Fruit fly (Drosophila melanogaster) whole organism, embryonic: ENCODE data around the gene CG14424.

ENCODE experiments used
- Adf1 ChIP-seq: fragments of 200-800 bp; sonication (Bioruptor generic); IDR thresholded peaks from 2 replicates; pipeline ENCODE4 v1.3.6; 2022; ENCODE audit warnings: missing biosample characterization, missing genetic modification characterization
- Awh ChIP-seq: fragments of 200-800 bp; sonication (Bioruptor generic); IDR thresholded peaks from 2 replicates; pipeline ENCODE4, ENCODE4 v1.3.6; 2022; ENCODE audit warnings: missing biosample characterization, missing genetic modification characterization
- CG10431 ChIP-seq: fragments of 200-800 bp; sonication (Bioruptor generic); optimal IDR thresholded peaks from 3 replicates; lab custom pipeline; 2018; ENCODE audit warnings: missing biosample characterization, mild to moderate bottlenecking, missing genetic modification characterization
- CG10979 ChIP-seq: fragments of 200-800 bp; sonication (Bioruptor generic); optimal IDR thresholded peaks from 2 replicates; lab custom pipeline; 2018; ENCODE audit warnings: missing biosample characterization, mild to moderate bottlenecking, missing genetic modification characterization, moderate library complexity
- CG12744 ChIP-seq: fragments of 200-800 bp; sonication (Bioruptor generic); optimal IDR thresholded peaks from 2 replicates; lab custom pipeline; 2016; ENCODE audit warnings: missing biosample characterization, missing genetic modification characterization
- CG13424 ChIP-seq: fragments of 200-800 bp; sonication (Bioruptor generic); optimal IDR thresholded peaks from 2 replicates; lab custom pipeline; 2019; ENCODE audit warnings: missing biosample characterization, mild to moderate bottlenecking, missing genetic modification characterization, moderate library complexity
- CG14860 ChIP-seq: fragments of 200-800 bp; sonication (Bioruptor generic); IDR thresholded peaks from 3 replicates; pipeline ENCODE4 v1.3.6; 2022; ENCODE audit warnings: missing biosample characterization, missing genetic modification characterization; ENCODE audit not compliant: partially characterized antibody
- CG15269 ChIP-seq: fragments of 200-800 bp; sonication (Bioruptor generic); optimal IDR thresholded peaks from 2 replicates; lab custom pipeline; 2018; ENCODE audit warnings: missing biosample characterization, mild to moderate bottlenecking, missing genetic modification characterization, moderate library complexity
- CG16815 ChIP-seq: fragments of 200-800 bp; sonication (Bioruptor generic); optimal IDR thresholded peaks from 3 replicates; lab custom pipeline; 2017; ENCODE audit warnings: missing biosample characterization, mild to moderate bottlenecking, missing genetic modification characterization
- CG18619 ChIP-seq: fragments of 200-800 bp; sonication (Bioruptor generic); optimal IDR thresholded peaks from 3 replicates; lab custom pipeline; 2017; ENCODE audit warnings: missing biosample characterization, mild to moderate bottlenecking, missing genetic modification characterization
- CG2199 ChIP-seq: fragments of 200-800 bp; sonication (Bioruptor generic); IDR thresholded peaks from 3 replicates; pipeline ENCODE4 v1.3.6; 2022; ENCODE audit warnings: missing biosample characterization, missing genetic modification characterization
- CG3407 ChIP-seq: fragments of 200-800 bp; sonication (Bioruptor generic); optimal IDR thresholded peaks from 2 replicates; lab custom pipeline; 2018; ENCODE audit warnings: missing biosample characterization, mild to moderate bottlenecking, missing genetic modification characterization
- CG3995 ChIP-seq: fragments of 200-800 bp; sonication (Bioruptor generic); optimal IDR thresholded peaks from 3 replicates; lab custom pipeline; 2016; ENCODE audit warnings: missing biosample characterization, missing genetic modification characterization
- CG4360 ChIP-seq: fragments of 200-800 bp; sonication (Bioruptor generic); IDR thresholded peaks from 2 replicates; pipeline ENCODE4 v1.3.6; 2022; ENCODE audit warnings: missing biosample characterization, missing genetic modification characterization
- CG43689 ChIP-seq: fragments of 200-800 bp; sonication (Bioruptor generic); IDR thresholded peaks from 2 replicates; pipeline ENCODE4 v1.3.6; 2022; ENCODE audit warnings: missing biosample characterization, missing genetic modification characterization
- CG7745 ChIP-seq: fragments of 200-800 bp; sonication (Bioruptor generic); optimal IDR thresholded peaks from 2 replicates; lab custom pipeline; 2018; ENCODE audit warnings: missing biosample characterization, mild to moderate bottlenecking, missing genetic modification characterization, moderate library complexity
- CG8478 ChIP-seq: fragments of >200 bp; optimal IDR thresholded peaks from 2 replicates; lab custom pipeline; 2018
- CG9437 ChIP-seq: fragments of 200-800 bp; sonication (Bioruptor generic); optimal IDR thresholded peaks from 2 replicates; lab custom pipeline; 2018; ENCODE audit warnings: missing biosample characterization, mild to moderate bottlenecking, missing genetic modification characterization
- D19A ChIP-seq: fragments of 200-800 bp; optimal IDR thresholded peaks from 3 replicates; lab custom pipeline; 2019; ENCODE audit warnings: missing biosample characterization, mild to moderate bottlenecking, missing genetic modification characterization, moderate library complexity
- Dbx ChIP-seq: fragments of 200-800 bp; sonication (Bioruptor generic); IDR thresholded peaks from 3 replicates; pipeline ENCODE4 v1.3.6; 2022; ENCODE audit warnings: missing biosample characterization, missing genetic modification characterization
- Doc2 ChIP-seq: fragments of 200-800 bp; sonication (Bioruptor generic); IDR thresholded peaks from 2 replicates; pipeline ENCODE4 v1.3.6; 2022; ENCODE audit warnings: missing biosample characterization, missing genetic modification characterization
- Dp ChIP-seq: fragments of 200-800 bp; sonication (Bioruptor generic); optimal IDR thresholded peaks from 2 replicates; lab custom pipeline; 2018; ENCODE audit warnings: missing biosample characterization, mild to moderate bottlenecking, missing genetic modification characterization, moderate library complexity
- Drgx ChIP-seq: fragments of 200-800 bp; sonication (Bioruptor generic); IDR thresholded peaks from 2 replicates; pipeline ENCODE4 v1.3.6; 2022; ENCODE audit warnings: missing biosample characterization, missing genetic modification characterization
- E2f2 ChIP-seq: fragments of 200-800 bp; sonication (Bioruptor generic); IDR thresholded peaks from 2 replicates; pipeline ENCODE4 v1.3.6; 2022; ENCODE audit warnings: missing biosample characterization, missing genetic modification characterization
- Elba2 ChIP-seq: fragments of 200-800 bp; sonication (Bioruptor generic); optimal IDR thresholded peaks from 3 replicates; lab custom pipeline; 2016; ENCODE audit warnings: missing biosample characterization, missing genetic modification characterization
- Fer2 ChIP-seq: fragments of 200-800 bp; sonication (Bioruptor generic); optimal IDR thresholded peaks from 2 replicates; lab custom pipeline; 2018; ENCODE audit warnings: missing biosample characterization, mild to moderate bottlenecking, missing genetic modification characterization, moderate library complexity
- Hmx ChIP-seq: fragments of 200-800 bp; sonication (Bioruptor generic); optimal IDR thresholded peaks from 2 replicates; lab custom pipeline; 2016; ENCODE audit warnings: missing biosample characterization, missing genetic modification characterization
- Hr39 ChIP-seq: fragments of >200 bp; optimal IDR thresholded peaks from 2 replicates; lab custom pipeline; 2017
- Hr78 ChIP-seq, 2 experiments: fragments of 200-800 bp in 1 of 2; fragments of >200 bp in 1 of 2; sonication (Bioruptor generic) in 1 of 2; optimal IDR thresholded peaks; 2 replicates each; lab custom pipeline; 2017 to 2019; ENCODE audit warnings: missing biosample characterization in 2 of 2, missing genetic modification characterization in 2 of 2, mild to moderate bottlenecking in 1 of 2, moderate library complexity in 1 of 2
- Lhr ChIP-seq: fragments of 200-800 bp; sonication (Bioruptor generic); optimal IDR thresholded peaks from 3 replicates; lab custom pipeline; 2017; ENCODE audit warnings: mild to moderate bottlenecking, missing biosample characterization, missing genetic modification reagents, missing genetic modification characterization
- PHDP ChIP-seq: fragments of 200-800 bp; sonication (Bioruptor generic); optimal IDR thresholded peaks from 3 replicates; lab custom pipeline; 2018; ENCODE audit warnings: missing biosample characterization, mild to moderate bottlenecking, missing genetic modification characterization, moderate library complexity
- Sin3A ChIP-seq: fragments of >200 bp; optimal IDR thresholded peaks from 2 replicates; lab custom pipeline; 2018
- Usf ChIP-seq: fragments of 200-800 bp; sonication (Bioruptor generic); optimal IDR thresholded peaks from 2 replicates; lab custom pipeline; 2017; ENCODE audit warnings: missing genotype, missing biosample characterization, missing genetic modification characterization
- Vsx1 ChIP-seq: fragments of 200-800 bp; sonication (Bioruptor generic); optimal IDR thresholded peaks from 2 replicates; lab custom pipeline; 2017; ENCODE audit warnings: missing biosample characterization, mild to moderate bottlenecking, missing genetic modification characterization, missing genetic modification reagents
- abd-A ChIP-seq: fragments of 200-800 bp; sonication (Bioruptor generic); optimal IDR thresholded peaks from 3 replicates; lab custom pipeline; 2019; ENCODE audit warnings: missing biosample characterization, mild to moderate bottlenecking, missing genetic modification characterization, moderate library complexity
- cad ChIP-seq: fragments of >200 bp; optimal IDR thresholded peaks from 2 replicates; lab custom pipeline; 2017; ENCODE audit warnings: missing biosample characterization, missing genetic modification characterization
- hbn ChIP-seq: fragments of 200-800 bp; sonication (Bioruptor generic); IDR thresholded peaks from 2 replicates; pipeline ENCODE4 v1.3.6; 2022; ENCODE audit warnings: missing biosample characterization, missing genetic modification characterization; ENCODE audit not compliant: partially characterized antibody
- inv ChIP-seq: fragments of 200-800 bp; sonication (Bioruptor generic); IDR thresholded peaks from 2 replicates; pipeline ENCODE4 v1.3.6; 2022; ENCODE audit warnings: missing biosample characterization, missing genetic modification characterization; ENCODE audit not compliant: partially characterized antibody
- kni ChIP-seq: fragments of 200-800 bp; sonication (Bioruptor generic); optimal IDR thresholded peaks from 3 replicates; lab custom pipeline; 2017; ENCODE audit warnings: mild to moderate bottlenecking, missing biosample characterization, missing genetic modification reagents, missing genetic modification characterization
- maf-S ChIP-seq: fragments of 200-800 bp; sonication (Bioruptor generic); optimal IDR thresholded peaks from 2 replicates; lab custom pipeline; 2016; ENCODE audit warnings: missing biosample characterization, missing genetic modification characterization
- pan ChIP-seq, 4 experiments: fragments of >200 bp in 3 of 4; fragments of 200-800 bp in 1 of 4; sonication (Bioruptor generic) in 1 of 4; optimal IDR thresholded peaks in 3 of 4; IDR thresholded peaks in 1 of 4; 2 replicates each; pipeline versions ENCODE4 v1.3.6 to Lab custom; 2017 to 2022; ENCODE audit warnings: missing biosample characterization in 2 of 4, missing genetic modification characterization in 2 of 4, mixed read lengths in 1 of 4
- run ChIP-seq: fragments of 200-800 bp; sonication (Bioruptor generic); optimal IDR thresholded peaks from 3 replicates; lab custom pipeline; 2018; ENCODE audit warnings: missing biosample characterization, mild to moderate bottlenecking, missing genetic modification characterization
- sob ChIP-seq: fragments of 200-800 bp; sonication (Bioruptor generic); IDR thresholded peaks from 2 replicates; pipeline ENCODE4 v1.3.6; 2022; ENCODE audit warnings: missing biosample characterization, missing genetic modification characterization
- stc ChIP-seq: fragments of 200-800 bp; sonication (Bioruptor generic); IDR thresholded peaks from 2 replicates; pipeline ENCODE4 v1.3.6; 2022; ENCODE audit warnings: missing biosample characterization, missing genetic modification characterization
- trh ChIP-seq: fragments of 200-800 bp; sonication (Bioruptor generic); optimal IDR thresholded peaks from 2 replicates; lab custom pipeline; 2016; ENCODE audit warnings: missing biosample characterization, missing genetic modification characterization
- ttk ChIP-seq: fragments of 200-800 bp; sonication (Bioruptor generic); IDR thresholded peaks from 2 replicates; pipeline ENCODE4 v2.1.2; 2022; ENCODE audit warnings: missing biosample characterization, missing genetic modification characterization
- twi ChIP-seq: fragments of 200-800 bp; optimal IDR thresholded peaks from 2 replicates; lab custom pipeline; 2019; ENCODE audit warnings: missing biosample characterization, mild to moderate bottlenecking, missing genetic modification characterization, moderate library complexity
- unc-4 ChIP-seq: fragments of 200-800 bp; sonication (Bioruptor generic); IDR thresholded peaks from 2 replicates; pipeline ENCODE4 v1.3.6; 2022; ENCODE audit warnings: missing biosample characterization, missing genetic modification characterization; ENCODE audit not compliant: partially characterized antibody
- z ChIP-seq: fragments of 200-800 bp; sonication (Bioruptor generic); IDR thresholded peaks from 3 replicates; pipeline ENCODE4 v1.3.6; 2022; ENCODE audit warnings: missing biosample characterization, missing genetic modification characterization

Gene CG14424

DNA sequence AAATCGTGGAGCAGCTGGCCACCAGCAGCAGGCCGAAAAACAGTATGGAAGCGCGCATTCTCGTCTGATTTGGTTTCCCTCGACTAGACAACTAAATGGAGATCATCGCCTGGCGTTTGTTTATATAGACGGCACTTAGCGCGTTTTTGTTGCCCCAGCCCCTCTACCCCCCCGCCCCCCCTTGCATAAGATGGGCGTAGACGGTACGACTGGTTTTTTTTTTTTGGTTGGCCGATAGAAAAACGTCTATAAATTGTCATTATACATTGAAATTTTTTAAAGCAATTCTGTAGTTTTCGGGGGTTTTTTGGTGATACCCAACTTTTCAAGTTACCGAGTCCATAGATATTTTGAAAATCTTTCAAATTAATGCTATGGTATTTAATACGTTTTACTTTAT, 41.2 kb downstream of the CG14424 start, which contains the start of gene CG14419 (continued):
- TF ChIP-seq Hr39 (lab: Kevin White, UChicago) (no peak), CG13424 (tag; lab: Kevin White, UChicago) (peak; percentile 10), abd-A (tag; lab: Kevin White, UChicago) (peak; percentile 25), maf-S (no peak), Vsx1 (GFP tag; lab: Kevin White, UChicago) (no peak), Hmx (GFP tag; lab: Kevin White, UChicago) (no peak), hbn (GFP tag; lab: Robert Waterston, UW) (no peak), CG16815 (no peak), sob (no peak), E2f2 (GFP tag; lab: Robert Waterston, UW) (no peak), cad (GFP tag; lab: Kevin White, UChicago) (no peak), CG3407 (GFP tag; lab: Kevin White, UChicago) (no peak)

DNA sequence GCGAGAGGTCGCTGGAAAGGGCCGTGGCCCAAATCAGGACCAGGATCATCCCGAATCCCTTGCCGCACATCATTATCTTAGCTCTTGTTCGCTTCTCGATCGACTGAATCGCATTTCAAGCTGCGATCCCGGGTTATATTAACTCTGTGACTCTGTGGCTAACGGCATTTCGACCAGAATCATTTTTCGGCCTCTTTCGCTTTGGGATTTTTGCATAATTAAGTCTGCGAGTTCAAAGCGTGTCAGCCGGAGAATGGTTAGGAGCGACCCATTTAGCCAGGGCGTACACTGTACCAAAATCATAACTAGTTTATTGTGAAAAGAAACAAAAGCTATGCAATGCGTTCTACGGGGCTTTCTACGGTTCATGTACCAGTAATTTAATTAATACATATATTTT, 43.5 kb downstream of the CG14424 start, which contains the start of gene CG14418:
Gene CG14418 (minus strand): TSS at position 101 of the 400 bp plus-strand sequence.
- TF ChIP-seq Dbx (no peak), unc-4 (GFP tag; lab: Robert Waterston, UW) (no peak), CG12744 (no peak), Usf (GFP tag; lab: Kevin White, UChicago) (no peak), Lhr (no peak), CG7745 (tag; lab: Kevin White, UChicago) (no peak), Awh (GFP tag; lab: Robert Waterston, UW) (no peak), twi (tag; lab: Kevin White, UChicago) (no peak), Sin3A (lab: Kevin White, UChicago) (no peak), inv (GFP tag; lab: Robert Waterston, UW) (no peak), Dp (no peak), Elba2 (GFP tag; lab: Kevin White, UChicago) (no peak), CG9437 (GFP tag; lab: Kevin White, UChicago) (no peak)

DNA sequence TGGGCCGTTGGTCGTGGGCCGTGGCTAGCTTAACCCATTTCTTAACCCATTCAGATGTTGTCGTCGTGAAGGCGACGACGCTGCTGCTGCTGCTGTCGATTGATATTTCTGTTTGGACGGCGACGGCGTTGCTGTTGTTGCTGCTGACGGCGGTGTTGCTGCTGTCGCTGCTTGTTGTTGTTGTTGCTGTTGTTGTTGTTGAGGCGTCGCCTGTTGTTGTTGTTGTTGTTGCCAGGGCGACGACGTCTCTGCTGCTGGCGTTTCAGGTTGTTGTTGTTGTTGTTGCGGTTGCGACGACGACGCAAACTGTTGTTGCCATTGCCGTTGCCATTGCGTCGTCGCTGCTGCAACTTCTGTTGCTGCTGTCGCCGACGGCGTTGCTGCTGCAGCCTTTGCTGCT, 44.5 kb downstream of the CG14424 start:
- TF ChIP-seq z (GFP tag; lab: Robert Waterston, UW), result no peak
- no peak for TF ChIP-seq Drgx
- no peak for TF ChIP-seq CG2199
- TF ChIP-seq CG4360 (GFP tag; lab: Robert Waterston, UW), result peak; percentile 95
- TF ChIP-seq D19A (tag; lab: Kevin White, UChicago), result no peak
- TF ChIP-seq CG43689 (GFP tag; lab: Robert Waterston, UW), result no peak
- TF ChIP-seq pan (optimal IDR thresholded peaks at IDR 0.05; lab: Kevin White, UChicago), result no peak
- no peak for TF ChIP-seq pan (GFP tag; optimal IDR thresholded peaks at IDR 0.05 in 1 of 2, IDR thresholded peaks at IDR 0.05 in 1 of 2)
- peak in 1 of 2 experiments; percentile 60 for TF ChIP-seq Hr78 (GFP tag; optimal IDR thresholded peaks at IDR 0.05; lab: Kevin White, UChicago)
- TF ChIP-seq Doc2, result no peak
- TF ChIP-seq, all 482 proteins: peak for 2

DNA sequence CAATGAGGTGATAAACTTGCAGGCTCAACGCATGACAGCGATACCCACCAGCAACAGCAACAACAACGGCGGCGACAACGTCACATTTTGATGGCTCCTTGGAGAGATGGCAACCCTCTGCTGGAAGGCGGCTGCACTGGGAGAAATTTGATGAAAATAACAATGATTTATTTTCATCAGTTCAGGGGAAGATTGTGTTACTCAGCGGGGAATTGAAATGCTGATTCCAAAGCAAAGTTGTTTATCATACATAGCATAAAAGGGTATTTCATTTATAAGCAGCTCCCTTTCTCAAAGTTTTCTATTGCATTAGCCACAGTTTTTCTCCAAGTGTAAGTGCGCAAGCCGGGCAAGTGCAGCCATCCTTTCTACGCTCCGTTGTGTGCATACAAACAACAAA, 46.4 kb downstream of the CG14424 start:
- TF ChIP-seq CG10431 (GFP tag; lab: Kevin White, UChicago) (no peak), run (tag; lab: Kevin White, UChicago) (no peak), trh (GFP tag; lab: Kevin White, UChicago) (no peak), kni (GFP tag; lab: Kevin White, UChicago) (no peak), CG15269 (no peak), CG18619 (GFP tag; lab: Kevin White, UChicago) (no peak), CG14860 (no peak), CG10979 (tag; lab: Kevin White, UChicago) (no peak), CG8478 (lab: Kevin White, UChicago) (no peak), PHDP (tag; lab: Kevin White, UChicago) (no peak), Fer2 (no peak), stc (GFP tag; lab: Robert Waterston, UW) (no peak), Hr39 (lab: Kevin White, UChicago) (no peak), ttk (no peak), Adf1 (no peak), CG3995 (GFP tag; lab: Kevin White, UChicago) (no peak)
